Fruit fly (Drosophila melanogaster) whole organism, adult: ENCODE data around the gene Gclc.

ENCODE experiments used
- CG11617 ChIP-seq: fragments of 200-800 bp; sonication (Bioruptor generic); optimal IDR thresholded peaks from 2 replicates; lab custom pipeline; 2017; ENCODE audit warnings: mild to moderate bottlenecking, missing biosample characterization, missing genetic modification reagents, missing genetic modification characterization
- CG12768 ChIP-seq: fragments of 200-800 bp; sonication (Bioruptor generic); optimal IDR thresholded peaks from 2 replicates; lab custom pipeline; 2017; ENCODE audit warnings: missing biosample characterization, missing genetic modification characterization, mild to moderate bottlenecking, moderate library complexity, missing genetic modification reagents
- CG14711 ChIP-seq: fragments of 200-800 bp; sonication (Bioruptor generic); optimal IDR thresholded peaks from 2 replicates; lab custom pipeline; 2018; ENCODE audit warnings: missing biosample characterization, mild to moderate bottlenecking, missing genetic modification characterization, moderate library complexity
- CG1620 ChIP-seq: fragments of 200-800 bp; sonication (Bioruptor generic); optimal IDR thresholded peaks from 2 replicates; lab custom pipeline; 2016; ENCODE audit warnings: missing biosample characterization, missing genetic modification characterization
- CG33017 ChIP-seq: fragments of 200-800 bp; sonication (Bioruptor generic); optimal IDR thresholded peaks from 2 replicates; lab custom pipeline; 2018; ENCODE audit warnings: missing biosample characterization, mild to moderate bottlenecking, missing genetic modification characterization, moderate library complexity
- CG5204 ChIP-seq: fragments of 200-800 bp; sonication (Bioruptor generic); optimal IDR thresholded peaks from 2 replicates; lab custom pipeline; 2016; ENCODE audit warnings: missing biosample characterization, missing genetic modification characterization
- CG7045 ChIP-seq: fragments of 200-800 bp; sonication (Bioruptor generic); optimal IDR thresholded peaks from 2 replicates; lab custom pipeline; 2017; ENCODE audit warnings: missing biosample characterization, mild to moderate bottlenecking, missing genetic modification characterization
- CG7101 ChIP-seq: fragments of 200-800 bp; sonication (Bioruptor generic); optimal IDR thresholded peaks from 2 replicates; lab custom pipeline; 2018; ENCODE audit warnings: missing biosample characterization, mild to moderate bottlenecking, missing genetic modification characterization, moderate library complexity
- Clk ChIP-seq: fragments of 200-800 bp; sonication (Bioruptor generic); optimal IDR thresholded peaks from 2 replicates; lab custom pipeline; 2017; ENCODE audit warnings: missing biosample characterization, missing genetic modification characterization
- Crg-1 ChIP-seq: fragments of 200-800 bp; sonication (Bioruptor generic); optimal IDR thresholded peaks from 2 replicates; lab custom pipeline; 2016; ENCODE audit warnings: missing biosample characterization, missing genetic modification characterization
- Hr96 ChIP-seq: fragments of 200-800 bp; sonication (Bioruptor generic); optimal IDR thresholded peaks from 2 replicates; lab custom pipeline; 2016; ENCODE audit warnings: missing biosample characterization, missing genetic modification characterization
- Mnt ChIP-seq: fragments of 200-800 bp; sonication (Bioruptor generic); optimal IDR thresholded peaks from 2 replicates; lab custom pipeline; 2016; ENCODE audit warnings: missing biosample characterization, mild to moderate bottlenecking, missing genetic modification characterization
- bab1 ChIP-seq: fragments of 200-800 bp; sonication (Bioruptor generic); optimal IDR thresholded peaks from 3 replicates; lab custom pipeline; 2019; ENCODE audit warnings: missing biosample characterization, mild to moderate bottlenecking, missing genetic modification characterization, moderate library complexity
- cic ChIP-seq: fragments of 200-800 bp; sonication (Bioruptor generic); optimal IDR thresholded peaks from 2 replicates; lab custom pipeline; 2017; ENCODE audit warnings: missing biosample characterization, mild to moderate bottlenecking, missing genetic modification characterization, moderate library complexity
- cnc ChIP-seq, 2 experiments: fragments of >200 bp; optimal IDR thresholded peaks; 2 replicates each; lab custom pipeline; 2017
- kay ChIP-seq: fragments of 200-800 bp; sonication (Bioruptor generic); peaks from one replicate; lab custom pipeline; 2016; ENCODE audit warnings: missing biosample characterization, missing genetic modification characterization, borderline replicate concordance
- ovo ChIP-seq: fragments of 200-800 bp; sonication (Bioruptor generic); optimal IDR thresholded peaks from 2 replicates; lab custom pipeline; 2016; ENCODE audit warnings: missing biosample characterization, missing genetic modification characterization
- pad ChIP-seq: fragments of 200-800 bp; sonication (Bioruptor generic); optimal IDR thresholded peaks from 3 replicates; lab custom pipeline; 2017; ENCODE audit warnings: missing biosample characterization, missing genetic modification characterization, mild to moderate bottlenecking, moderate library complexity, missing genetic modification reagents
- tj ChIP-seq: fragments of 200-800 bp; sonication (Bioruptor generic); optimal IDR thresholded peaks from 3 replicates; lab custom pipeline; 2017; ENCODE audit warnings: missing biosample characterization, mild to moderate bottlenecking, missing genetic modification characterization, moderate library complexity
- toe ChIP-seq: fragments of 200-800 bp; sonication (Bioruptor generic); optimal IDR thresholded peaks from 2 replicates; lab custom pipeline; 2016; ENCODE audit warnings: missing biosample characterization, missing genetic modification characterization

The Gclc gene

DNA sequence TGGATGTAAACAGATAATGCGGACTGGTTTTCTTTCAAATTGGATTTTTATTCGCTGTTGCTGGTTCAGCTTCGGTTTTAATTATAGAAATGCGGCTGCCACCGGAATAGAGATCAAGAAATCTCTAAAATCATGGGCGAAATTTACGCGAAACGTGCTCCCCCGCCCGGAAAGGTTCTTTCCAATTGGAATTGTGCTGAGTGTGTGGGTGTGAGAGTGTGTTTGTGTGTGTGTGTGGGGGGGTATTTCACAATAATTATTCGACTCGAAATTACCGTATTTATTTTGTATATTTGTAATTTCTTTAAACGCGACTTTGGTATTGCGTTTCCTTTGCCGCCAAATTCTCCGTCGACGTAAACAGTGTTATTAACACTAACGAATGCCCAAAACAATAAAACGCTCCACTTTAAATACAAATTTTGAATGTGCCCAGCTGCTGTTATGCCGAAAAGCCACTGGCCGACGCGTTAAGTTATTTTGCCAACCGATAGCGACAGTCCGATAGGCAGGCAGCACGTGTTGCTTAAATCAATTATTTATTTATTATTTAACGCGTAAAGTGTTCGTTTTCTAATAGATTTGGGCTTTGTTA lies at the start of gene Gclc:
Gene Gclc, minus strand, starts transcription at position 431 of the 595 bp plus-strand sequence.
- no peak for TF ChIP-seq toe (GFP tag; lab: Kevin White, UChicago)
- TF ChIP-seq CG33017 (tag; lab: Kevin White, UChicago): no peak
- TF ChIP-seq Mnt: peak; percentile 96
- no peak for TF ChIP-seq CG14711 (tag; lab: Kevin White, UChicago)
- no peak for TF ChIP-seq pad (GFP tag; lab: Kevin White, UChicago)
- no peak for TF ChIP-seq bab1 (GFP tag; lab: Kevin White, UChicago)
- peak; percentile 21 for TF ChIP-seq cic
- no peak for TF ChIP-seq Hr96 (GFP tag; lab: Kevin White, UChicago)
- TF ChIP-seq CG5204 (GFP tag; lab: Kevin White, UChicago): no peak
- peak; percentile 11 for TF ChIP-seq tj
- no peak for TF ChIP-seq CG7101
- no peak for TF ChIP-seq kay (GFP tag; lab: Kevin White, UChicago)
- no peak for TF ChIP-seq Clk (GFP tag; lab: Kevin White, UChicago)
- TF ChIP-seq Crg-1 (GFP tag; lab: Kevin White, UChicago): no peak
- TF ChIP-seq CG11617 (GFP tag; lab: Kevin White, UChicago): peak; percentile 21

DNA sequence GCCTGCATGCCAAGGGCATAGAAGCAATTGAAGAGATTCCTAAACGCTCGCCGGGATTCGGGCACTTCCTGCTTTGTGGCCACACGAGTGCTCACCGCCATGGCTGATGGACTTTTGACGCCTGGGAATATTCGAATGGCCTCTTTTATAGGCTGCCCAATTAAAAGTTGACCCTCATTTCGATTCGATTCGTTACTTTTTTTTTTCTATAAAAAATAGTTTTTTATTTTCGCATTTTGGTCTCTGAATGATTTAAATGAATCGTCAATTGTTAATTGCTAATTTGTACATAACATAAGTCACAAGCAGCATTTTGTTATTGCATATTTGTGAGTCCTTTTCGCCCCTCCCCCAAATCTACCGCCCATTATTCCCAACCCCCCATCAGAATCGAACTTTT lies 49.7 kb upstream of the Gclc start, which contains the start of gene Or7a:
Gene Or7a, minus strand, starts transcription at position 101 of the 400 bp plus-strand sequence.
- TF ChIP-seq pad (GFP tag; lab: Kevin White, UChicago) (no peak), CG7101 (no peak), CG7045 (GFP tag; lab: Kevin White, UChicago) (no peak), CG33017 (tag; lab: Kevin White, UChicago) (no peak), toe (GFP tag; lab: Kevin White, UChicago) (no peak), CG5204 (GFP tag; lab: Kevin White, UChicago) (no peak), cic (no peak)

DNA sequence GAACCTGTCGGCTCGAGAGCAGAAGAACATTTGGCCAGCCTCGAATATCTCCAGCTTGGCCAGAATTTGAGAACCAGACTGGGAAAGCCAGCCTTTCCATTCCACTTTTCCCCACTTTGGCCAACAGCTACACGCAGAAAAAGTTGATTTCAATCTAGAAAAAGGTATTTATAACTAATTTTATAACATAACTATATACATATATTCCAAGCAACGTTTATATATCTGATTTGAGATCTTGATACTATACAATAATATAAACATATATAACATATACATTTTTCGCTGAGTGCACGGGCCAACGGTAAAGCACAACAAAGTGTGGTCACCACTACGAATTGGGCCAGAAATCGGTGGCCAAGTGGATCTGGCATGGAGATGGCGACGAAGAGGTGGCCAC lies 47.5 kb upstream of the Gclc start:
- TF ChIP-seq Hr96 (GFP tag; lab: Kevin White, UChicago) (no peak), cic (no peak), toe (GFP tag; lab: Kevin White, UChicago) (no peak), kay (GFP tag; lab: Kevin White, UChicago) (no peak), CG33017 (tag; lab: Kevin White, UChicago) (no peak), CG12768 (GFP tag; lab: Kevin White, UChicago) (no peak), Mnt (no peak), CG14711 (tag; lab: Kevin White, UChicago) (no peak), cnc (optimal IDR thresholded peaks at IDR 0.05; lab: Kevin White, UChicago) (no peak)

dm6 chrX:8162692-8163091 lies 46.7 kb upstream of the Gclc start, which contains the start of gene CG10761:
Gene CG10761, minus strand, starts transcription at chrX:8162792.
- no peak for TF ChIP-seq ovo (GFP tag; lab: Kevin White, UChicago)
- TF ChIP-seq CG12768 (GFP tag; lab: Kevin White, UChicago): no peak
- TF ChIP-seq CG5204 (GFP tag; lab: Kevin White, UChicago): no peak
- no peak for TF ChIP-seq toe (GFP tag; lab: Kevin White, UChicago)
- TF ChIP-seq CG14711 (tag; lab: Kevin White, UChicago): no peak
- TF ChIP-seq cnc (optimal IDR thresholded peaks at IDR 0.05; lab: Kevin White, UChicago): no peak
- TF ChIP-seq Crg-1 (GFP tag; lab: Kevin White, UChicago): no peak
- no peak for TF ChIP-seq kay (GFP tag; lab: Kevin White, UChicago)
- TF ChIP-seq Clk (GFP tag; lab: Kevin White, UChicago): no peak
- TF ChIP-seq CG1620 (GFP tag; lab: Kevin White, UChicago): no peak
- no peak for TF ChIP-seq bab1 (GFP tag; lab: Kevin White, UChicago)
- no peak for TF ChIP-seq CG11617 (GFP tag; lab: Kevin White, UChicago)
- TF ChIP-seq cic: no peak
- no peak for TF ChIP-seq pad (GFP tag; lab: Kevin White, UChicago)
- no peak for TF ChIP-seq CG33017 (tag; lab: Kevin White, UChicago)
- TF ChIP-seq CG7045 (GFP tag; lab: Kevin White, UChicago): no peak
- no peak for TF ChIP-seq CG7101
- no peak for TF ChIP-seq Hr96 (GFP tag; lab: Kevin White, UChicago)
- no peak for TF ChIP-seq Mnt

DNA sequence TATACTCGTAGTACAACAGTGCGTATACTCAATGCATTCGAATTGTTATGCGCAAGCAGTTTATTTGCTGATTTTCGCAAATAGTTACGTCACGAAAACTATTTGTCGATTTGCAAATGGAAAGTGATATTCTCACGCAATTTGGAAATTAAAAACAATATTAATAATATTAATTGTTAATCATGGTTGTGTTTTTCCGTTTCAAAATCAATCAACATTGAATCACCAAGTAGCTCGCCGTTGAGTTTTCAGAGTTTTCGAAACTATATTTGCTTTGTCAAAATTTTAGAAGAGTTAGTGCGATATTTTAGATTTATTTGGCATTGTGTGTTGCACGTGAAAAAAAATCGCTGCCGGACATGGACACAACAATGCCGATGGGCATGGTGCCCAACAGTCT lies 43.8 kb upstream of the Gclc start, which contains the start of gene CG15337:
Gene CG15337, plus strand, starts transcription at position 301 of the 400 bp plus-strand sequence.
- TF ChIP-seq pad (GFP tag; lab: Kevin White, UChicago) (no peak), CG7101 (no peak), toe (GFP tag; lab: Kevin White, UChicago) (no peak), CG7045 (GFP tag; lab: Kevin White, UChicago) (no peak), CG14711 (tag; lab: Kevin White, UChicago) (no peak), Mnt (no peak), Crg-1 (GFP tag; lab: Kevin White, UChicago) (no peak), kay (GFP tag; lab: Kevin White, UChicago) (no peak), CG11617 (GFP tag; lab: Kevin White, UChicago) (no peak)

dm6 chrX:8158942-8159472 lies 43.1 kb upstream of the Gclc start:
- no peak for TF ChIP-seq bab1 (GFP tag; lab: Kevin White, UChicago)
- no peak for TF ChIP-seq CG12768 (GFP tag; lab: Kevin White, UChicago)
- no peak for TF ChIP-seq CG14711 (tag; lab: Kevin White, UChicago)
- TF ChIP-seq CG11617 (GFP tag; lab: Kevin White, UChicago): no peak
- no peak for TF ChIP-seq Mnt
- TF ChIP-seq cic: no peak
- no peak for TF ChIP-seq kay (GFP tag; lab: Kevin White, UChicago)
- no peak for TF ChIP-seq CG7101
- no peak for TF ChIP-seq CG33017 (tag; lab: Kevin White, UChicago)
- TF ChIP-seq CG1620 (GFP tag; lab: Kevin White, UChicago): no peak
